Fruit fly (Drosophila melanogaster) whole organism, prepupa: Measurements from ENCODE around the gene Fst.
"Not testable (repeated sequence)": the region's sequence is repeated elsewhere in the genome, so short reads cannot be mapped to it uniquely, and the experiment has no call there.

Experiments
- Blimp-1 ChIP-seq: fragments of 200-800 bp; sonication (Bioruptor generic); optimal IDR thresholded peaks from 3 replicates; lab custom pipeline; 2017; ENCODE audit warnings: missing biosample characterization, missing genetic modification characterization, mild to moderate bottlenecking, moderate library complexity, missing genetic modification reagents
- CG11294 ChIP-seq: fragments of 200-800 bp; sonication (Bioruptor generic); IDR thresholded peaks from 2 replicates; pipeline ENCODE4 v1.3.6; 2022; ENCODE audit warnings: missing biosample characterization, missing genetic modification characterization
- CG11762 ChIP-seq: fragments of 200-800 bp; sonication (Bioruptor generic); optimal IDR thresholded peaks from 3 replicates; lab custom pipeline; 2016; ENCODE audit warnings: missing biosample characterization, missing genetic modification characterization; ENCODE audit not compliant: insufficient read depth
- CG11902 ChIP-seq: fragments of 200-800 bp; sonication (Bioruptor generic); optimal IDR thresholded peaks from 3 replicates; lab custom pipeline; 2016; ENCODE audit warnings: missing biosample characterization, missing genetic modification characterization
- CG15336 ChIP-seq: fragments of 200-800 bp; sonication (Bioruptor generic); IDR thresholded peaks from 2 replicates; pipeline ENCODE4 v1.3.6; 2022; ENCODE audit warnings: missing biosample characterization, missing genetic modification characterization
- CG1621 ChIP-seq: fragments of 200-800 bp; sonication (Bioruptor generic); optimal IDR thresholded peaks from 3 replicates; lab custom pipeline; 2018; ENCODE audit warnings: missing biosample characterization, mild to moderate bottlenecking, missing genetic modification characterization
- CG16779 ChIP-seq: fragments of 200-800 bp; sonication (Bioruptor generic); optimal IDR thresholded peaks from 3 replicates; lab custom pipeline; 2017; ENCODE audit warnings: missing biosample characterization, mild to moderate bottlenecking, missing genetic modification characterization
- CG3919 ChIP-seq: fragments of 200-800 bp; sonication (Bioruptor generic); optimal IDR thresholded peaks from 3 replicates; lab custom pipeline; 2016; ENCODE audit warnings: missing biosample characterization, missing genetic modification characterization
- CG4318 ChIP-seq: fragments of 200-800 bp; sonication (Bioruptor generic); optimal IDR thresholded peaks from 3 replicates; lab custom pipeline; 2017; ENCODE audit warnings: missing biosample characterization, mild to moderate bottlenecking, missing genetic modification characterization
- CG6163 ChIP-seq: fragments of 200-800 bp; sonication (Bioruptor generic); IDR thresholded peaks from 3 replicates; pipeline ENCODE4 v1.3.6; 2022; ENCODE audit warnings: missing biosample characterization, missing genetic modification characterization
- CG6276 ChIP-seq: fragments of 200-800 bp; sonication (Bioruptor generic); optimal IDR thresholded peaks from 2 replicates; lab custom pipeline; 2017; ENCODE audit warnings: missing biosample characterization, mild to moderate bottlenecking, missing genetic modification characterization
- CG6792 ChIP-seq: fragments of 200-800 bp; sonication (Bioruptor generic); optimal IDR thresholded peaks from 3 replicates; lab custom pipeline; 2016; ENCODE audit warnings: missing biosample characterization, missing genetic modification characterization
- CG6808 ChIP-seq: fragments of 200-800 bp; sonication (Bioruptor generic); optimal IDR thresholded peaks from 3 replicates; lab custom pipeline; 2017; ENCODE audit warnings: missing biosample characterization, missing genetic modification characterization, mild to moderate bottlenecking, moderate library complexity, missing genetic modification reagents
- CG6854 ChIP-seq: fragments of 200-800 bp; sonication (Bioruptor generic); optimal IDR thresholded peaks from 2 replicates; lab custom pipeline; 2017; ENCODE audit warnings: missing biosample characterization, mild to moderate bottlenecking, missing genetic modification characterization
- CG7368 ChIP-seq: fragments of 200-800 bp; sonication (Bioruptor generic); optimal IDR thresholded peaks from 3 replicates; lab custom pipeline; 2016; ENCODE audit warnings: missing biosample characterization, missing genetic modification characterization
- CG9139 ChIP-seq: fragments of 200-800 bp; sonication (Bioruptor generic); optimal IDR thresholded peaks from 3 replicates; lab custom pipeline; 2017; ENCODE audit warnings: missing biosample characterization, mild to moderate bottlenecking, missing genetic modification characterization
- Eip78C ChIP-seq: fragments of 200-800 bp; sonication (Bioruptor generic); peaks from one replicate; lab custom pipeline; 2016; ENCODE audit warnings: missing biosample characterization, missing genetic modification characterization
- Eip93F ChIP-seq: fragments of 200-800 bp; sonication (Bioruptor generic); optimal IDR thresholded peaks from 2 replicates; lab custom pipeline; 2016; ENCODE audit warnings: missing biosample characterization, mild to moderate bottlenecking, missing genetic modification characterization
- Gug ChIP-seq: fragments of 200-800 bp; sonication (Bioruptor generic); IDR thresholded peaks from 2 replicates; pipeline ENCODE4 v1.3.6; 2022; ENCODE audit warnings: missing biosample characterization, missing genetic modification characterization
- Hr39 ChIP-seq: fragments of 200-800 bp; sonication (Bioruptor generic); optimal IDR thresholded peaks from 2 replicates; lab custom pipeline; 2016; ENCODE audit warnings: missing biosample characterization, missing genetic modification characterization
- Hr4 ChIP-seq: fragments of 200-800 bp; sonication (Bioruptor generic); optimal IDR thresholded peaks from 3 replicates; lab custom pipeline; 2016; ENCODE audit warnings: missing biosample characterization, missing genetic modification characterization
- Met ChIP-seq: fragments of 200-800 bp; sonication (Bioruptor generic); optimal IDR thresholded peaks from 3 replicates; lab custom pipeline; 2016; ENCODE audit warnings: missing biosample characterization, missing genetic modification characterization
- OdsH ChIP-seq: fragments of 200-800 bp; sonication (Bioruptor generic); optimal IDR thresholded peaks from 3 replicates; lab custom pipeline; 2016; ENCODE audit warnings: missing biosample characterization, missing genetic modification characterization
- Sox14 ChIP-seq: fragments of 200-800 bp; sonication (Bioruptor generic); optimal IDR thresholded peaks from 3 replicates; lab custom pipeline; 2016; ENCODE audit warnings: missing biosample characterization, missing genetic modification characterization
- Sox15 ChIP-seq: fragments of 200-800 bp; sonication (Bioruptor generic); optimal IDR thresholded peaks from 3 replicates; lab custom pipeline; 2016; ENCODE audit warnings: missing biosample characterization, missing genetic modification characterization
- achi ChIP-seq: fragments of 200-800 bp; sonication (Bioruptor generic); optimal IDR thresholded peaks from 3 replicates; lab custom pipeline; 2016; ENCODE audit warnings: missing biosample characterization, missing genetic modification characterization
- cyc ChIP-seq: fragments of 200-800 bp; sonication (Bioruptor generic); optimal IDR thresholded peaks from 3 replicates; lab custom pipeline; 2016; ENCODE audit warnings: missing biosample characterization, missing genetic modification characterization
- dsx ChIP-seq: fragments of 200-800 bp; optimal IDR thresholded peaks from 3 replicates; lab custom pipeline; 2019; ENCODE audit warnings: missing biosample characterization, mild to moderate bottlenecking, missing genetic modification characterization, moderate library complexity; ENCODE audit not compliant: poor library complexity, severe bottlenecking
- eg ChIP-seq: fragments of 200-800 bp; sonication (Bioruptor generic); IDR thresholded peaks from 3 replicates; pipeline ENCODE4 v1.3.6; 2022; ENCODE audit warnings: missing biosample characterization, missing genetic modification characterization
- esn ChIP-seq: fragments of 200-800 bp; sonication (Bioruptor generic); optimal IDR thresholded peaks from 2 replicates; lab custom pipeline; 2016; ENCODE audit warnings: missing biosample characterization, mild to moderate bottlenecking, missing genetic modification characterization, moderate library complexity
- fkh ChIP-seq: fragments of 200-800 bp; sonication (Bioruptor generic); optimal IDR thresholded peaks from 3 replicates; lab custom pipeline; 2017; ENCODE audit warnings: missing biosample characterization, mild to moderate bottlenecking, missing genetic modification characterization, moderate library complexity
- lz ChIP-seq: fragments of 200-800 bp; sonication (Bioruptor generic); optimal IDR thresholded peaks from 3 replicates; lab custom pipeline; 2016; ENCODE audit warnings: missing biosample characterization, missing genetic modification characterization
- net ChIP-seq: fragments of 200-800 bp; sonication (Bioruptor generic); optimal IDR thresholded peaks from 3 replicates; lab custom pipeline; 2016; ENCODE audit warnings: missing biosample characterization, missing genetic modification characterization
- pdm3 ChIP-seq: fragments of 200-800 bp; sonication (Bioruptor generic); optimal IDR thresholded peaks from 3 replicates; lab custom pipeline; 2016; ENCODE audit warnings: missing biosample characterization, missing genetic modification characterization
- ss ChIP-seq, 2 experiments: fragments of 200-800 bp; sonication (Bioruptor generic); optimal IDR thresholded peaks; 2 replicates in 1 of 2; 3 replicates in 1 of 2; lab custom pipeline; 2017 to 2018; ENCODE audit warnings: mild to moderate bottlenecking in 2 of 2, missing biosample characterization in 2 of 2, missing genetic modification characterization in 2 of 2, moderate library complexity in 1 of 2
- svp ChIP-seq: fragments of 200-800 bp; sonication (Bioruptor generic); peaks from one replicate; lab custom pipeline; 2016; ENCODE audit warnings: missing biosample characterization, missing genetic modification characterization
- topi ChIP-seq: fragments of 200-800 bp; sonication (Bioruptor generic); optimal IDR thresholded peaks from 3 replicates; lab custom pipeline; 2016; ENCODE audit warnings: missing biosample characterization, missing genetic modification characterization

Gene Fst

DNA sequence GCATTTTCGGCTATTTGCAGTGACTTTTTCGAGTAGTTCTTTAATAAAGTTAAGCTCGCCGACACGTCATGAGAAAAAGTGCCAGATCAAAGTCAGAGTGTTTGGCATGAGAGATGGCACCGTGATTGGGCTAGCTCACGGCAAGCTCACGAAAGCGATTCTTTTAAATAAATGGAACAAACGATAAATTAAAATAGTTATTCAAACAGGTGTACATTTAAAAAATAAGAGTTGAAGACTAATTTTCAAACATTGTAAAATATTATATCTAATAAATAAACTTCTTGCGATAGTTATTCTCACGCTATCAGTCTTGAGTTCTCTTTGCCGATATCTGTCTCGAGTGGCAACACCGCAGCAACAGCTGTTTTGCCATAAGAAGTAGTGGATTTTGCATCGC, 39.4 kb upstream of the Fst start, which contains the start of the genes eca and CG18542:
Gene eca (minus strand): TSS at position 101 of the 400 bp plus-strand sequence.
Gene CG18542 (plus strand): TSS at position 385 of the 400 bp plus-strand sequence.
- TF ChIP-seq CG11294; OdsH; pdm3 (GFP tag; lab: Kevin White, UChicago): not testable (repeated sequence)

DNA sequence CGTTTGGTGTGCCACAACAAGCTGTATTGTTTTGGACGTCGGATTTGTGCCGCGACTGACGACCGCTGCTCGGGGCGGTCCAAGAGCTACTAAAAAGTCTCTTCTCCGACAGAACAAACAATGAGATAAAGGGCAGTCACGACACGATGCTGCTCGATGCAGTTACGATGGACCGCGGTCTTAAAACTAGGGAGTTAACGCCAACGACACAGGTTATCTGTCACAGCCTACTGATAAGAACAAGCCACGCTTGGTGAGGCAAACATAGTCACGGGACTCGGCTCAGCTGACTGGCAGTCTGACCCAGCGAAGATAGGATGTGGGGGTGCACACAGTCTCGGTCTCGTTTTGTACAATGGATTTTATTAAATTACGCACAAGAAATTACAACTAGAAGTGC, 38.2 kb upstream of the Fst start, which contains the start of gene CG9444:
Gene CG9444 (minus strand): TSS at position 140 of the 400 bp plus-strand sequence.
- TF ChIP-seq svp (GFP tag; lab: Kevin White, UChicago) (peak; percentile 93), topi (GFP tag; lab: Kevin White, UChicago) (no peak), Eip78C (peak; percentile 11)

DNA sequence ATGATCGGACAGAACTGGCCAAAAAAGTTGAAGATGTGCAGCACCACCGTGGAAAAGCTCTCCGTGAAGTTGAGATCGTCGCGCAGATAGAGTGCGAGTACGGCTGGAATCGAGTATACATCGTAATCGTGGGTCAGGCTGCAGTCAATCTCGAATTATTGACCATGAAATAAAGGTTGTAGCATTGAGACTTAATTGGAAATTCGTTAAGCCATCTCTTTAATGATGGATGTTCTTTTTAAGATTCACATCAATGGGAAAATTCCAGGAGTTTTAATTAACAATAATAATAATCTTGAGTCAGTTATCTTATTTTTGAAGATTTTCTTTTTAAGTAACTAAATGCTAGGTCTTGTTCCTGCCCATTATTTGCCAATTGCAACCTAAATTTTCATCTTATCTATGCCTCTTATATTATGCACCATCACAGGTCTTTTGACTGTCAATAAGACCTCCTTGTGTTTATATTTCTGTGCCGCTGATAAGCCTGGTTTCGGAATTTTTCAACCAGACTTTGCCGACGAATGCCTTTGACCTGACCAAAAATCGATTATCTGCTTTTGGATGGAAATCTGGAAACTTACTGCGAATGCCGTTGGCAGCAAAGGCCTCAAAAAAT, 37.2 kb upstream of the Fst start:
- TF ChIP-seq Blimp-1 = no peak
- TF ChIP-seq Hr4 (GFP tag; lab: Kevin White, UChicago) = no peak
- TF ChIP-seq svp (GFP tag; lab: Kevin White, UChicago) = peak; percentile 94

DNA sequence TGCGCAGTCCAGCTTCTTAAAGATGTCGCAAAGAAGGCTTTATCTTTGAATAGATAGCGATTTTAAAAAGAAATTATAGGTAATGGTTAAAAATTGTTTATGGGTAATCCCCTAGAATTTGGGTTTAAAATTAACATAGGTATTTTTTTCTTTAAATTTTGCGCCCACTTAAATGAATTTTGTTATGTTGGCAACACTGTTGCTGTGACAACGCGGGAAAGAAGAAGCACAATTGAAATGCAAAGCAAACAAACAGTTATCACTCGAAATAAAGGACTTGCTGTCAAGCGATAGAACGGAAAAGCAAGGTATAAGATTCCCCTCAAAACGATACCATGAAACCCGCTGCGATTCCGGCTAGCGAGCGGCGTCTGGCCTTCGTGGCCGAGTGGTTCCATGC, 33.8 kb upstream of the Fst start, which contains the start of gene nmdyn-D7:
Gene nmdyn-D7 (plus strand): TSS at position 194 of the 400 bp plus-strand sequence.
- no peak for TF ChIP-seq Gug (GFP tag; lab: Robert Waterston, UW)
- TF ChIP-seq CG15336 = no peak
- no peak for TF ChIP-seq CG11762 (GFP tag; lab: Kevin White, UChicago)
- no peak for TF ChIP-seq CG6163 (GFP tag; lab: Robert Waterston, UW)
- TF ChIP-seq dsx (GFP tag; lab: Kevin White, UChicago) = peak; percentile 58
- TF ChIP-seq achi (GFP tag; lab: Kevin White, UChicago) = peak; percentile 36
- peak; percentile 5 for TF ChIP-seq esn
- no peak for TF ChIP-seq cyc (GFP tag; lab: Kevin White, UChicago)
- TF ChIP-seq CG11294 = no peak
- TF ChIP-seq CG1621 (tag; lab: Kevin White, UChicago) = no peak
- no peak for TF ChIP-seq CG6808
- no peak for TF ChIP-seq Hr4 (GFP tag; lab: Kevin White, UChicago)
- TF ChIP-seq net = no peak
- no peak for TF ChIP-seq pdm3 (GFP tag; lab: Kevin White, UChicago)
- TF ChIP-seq CG6792 (GFP tag; lab: Kevin White, UChicago) = no peak
- TF ChIP-seq lz (GFP tag; lab: Kevin White, UChicago) = no peak
- no peak for TF ChIP-seq Eip93F (GFP tag; lab: Kevin White, UChicago)
- no peak for TF ChIP-seq CG11902 (GFP tag; lab: Kevin White, UChicago)
- no peak for TF ChIP-seq ss (GFP tag; optimal IDR thresholded peaks at IDR 0.05; lab: Kevin White, UChicago)
- no peak for TF ChIP-seq Sox15 (GFP tag; lab: Kevin White, UChicago)
- TF ChIP-seq OdsH = no peak
- TF ChIP-seq Hr39 = no peak
- no peak for TF ChIP-seq CG6276 (GFP tag; lab: Kevin White, UChicago)
- TF ChIP-seq fkh (GFP tag; lab: Kevin White, UChicago) = peak; percentile 92
- TF ChIP-seq Met (GFP tag; lab: Kevin White, UChicago) = no peak
- peak; percentile 29 for TF ChIP-seq Eip78C

DNA sequence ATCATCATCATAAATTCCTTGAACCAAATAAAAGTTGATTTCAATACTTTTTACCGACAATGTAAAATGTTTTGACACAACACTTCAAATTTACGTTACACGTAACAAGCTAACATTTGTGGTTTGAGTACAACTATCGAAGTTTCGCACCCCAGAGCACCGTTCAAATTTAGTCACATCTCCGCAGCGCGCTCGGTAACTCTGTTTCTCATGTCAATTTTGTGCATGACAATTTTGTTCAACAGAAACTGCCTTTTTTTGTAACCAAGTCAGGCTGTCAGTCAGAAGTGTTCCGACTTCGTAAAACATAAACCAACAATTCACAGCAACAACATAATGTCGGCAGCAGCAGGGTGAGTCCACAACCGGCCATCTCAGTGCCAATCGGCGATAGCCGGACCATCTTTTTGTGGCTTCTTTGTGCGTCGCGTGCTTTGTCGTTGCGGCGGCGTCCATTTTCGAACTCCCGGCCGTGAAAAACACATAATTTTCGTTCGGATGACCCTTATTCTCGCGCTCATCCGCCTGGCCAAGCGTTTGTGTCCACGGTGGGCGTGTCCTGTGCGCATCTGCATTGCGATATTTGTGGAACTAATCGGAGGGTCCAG, 31.9 kb upstream of the Fst start, which contains the start of gene p23:
Gene p23 (plus strand): TSS at position 194 of the 608 bp plus-strand sequence.
- TF ChIP-seq fkh (GFP tag; lab: Kevin White, UChicago) (peak; percentile 11), Sox14 (GFP tag; lab: Kevin White, UChicago) (peak; percentile 66), CG16779 (tag; lab: Kevin White, UChicago) (no peak), CG7368 (GFP tag; lab: Kevin White, UChicago) (no peak), ss (GFP tag; optimal IDR thresholded peaks at IDR 0.05; lab: Kevin White, UChicago) (peak in 1 of 2 experiments; percentile 43), CG9139 (GFP tag; lab: Kevin White, UChicago) (peak; percentile 9), CG4318 (GFP tag; lab: Kevin White, UChicago) (no peak), dsx (GFP tag; lab: Kevin White, UChicago) (peak; percentile 34), CG6854 (GFP tag; lab: Kevin White, UChicago) (no peak), eg (GFP tag; lab: Robert Waterston, UW) (0 out of 3 replicates have a peak, but pooled peaks have one; percentile 9), CG11762 (GFP tag; lab: Kevin White, UChicago) (no peak), achi (GFP tag; lab: Kevin White, UChicago) (peak; percentile 81), CG3919 (GFP tag; lab: Kevin White, UChicago) (no peak), Blimp-1 (no peak)
